Fruit fly (Drosophila melanogaster) S2 (cell line): ENCODE measurements around the gene mTerf5.

Experiments used
- CG8478 ChIP-seq: fragments of >200 bp; optimal IDR thresholded peaks from 2 replicates; lab custom pipeline; 2018
- CTCF ChIP-seq, 2 experiments: fragments of >200 bp; optimal IDR thresholded peaks; 2 replicates each; lab custom pipeline; 2018

Gene mTerf5

DNA sequence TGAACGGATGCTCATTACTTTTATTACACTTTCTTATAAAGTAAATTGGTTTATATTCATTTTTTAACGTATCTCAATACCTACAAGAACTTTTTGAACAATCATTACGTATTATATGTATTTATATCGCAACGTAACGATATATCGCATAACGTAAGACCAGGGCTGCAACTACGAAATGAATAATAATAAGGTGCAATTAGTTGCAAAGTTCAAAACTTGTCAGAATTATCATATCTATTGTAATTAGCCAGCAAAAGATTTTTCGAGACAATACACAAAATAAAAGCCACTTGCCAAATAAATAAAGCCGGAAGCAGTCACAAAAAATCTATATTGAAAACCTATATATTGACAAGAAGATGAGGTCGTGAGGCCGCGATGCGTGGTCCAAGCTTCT, 8.2 kb downstream of the mTerf5 start:
- no peak for TF ChIP-seq CG8478 (lab: Kevin White, UChicago)
- no peak for TF ChIP-seq CTCF (optimal IDR thresholded peaks at IDR 0.05; lab: Kevin White, UChicago)

DNA sequence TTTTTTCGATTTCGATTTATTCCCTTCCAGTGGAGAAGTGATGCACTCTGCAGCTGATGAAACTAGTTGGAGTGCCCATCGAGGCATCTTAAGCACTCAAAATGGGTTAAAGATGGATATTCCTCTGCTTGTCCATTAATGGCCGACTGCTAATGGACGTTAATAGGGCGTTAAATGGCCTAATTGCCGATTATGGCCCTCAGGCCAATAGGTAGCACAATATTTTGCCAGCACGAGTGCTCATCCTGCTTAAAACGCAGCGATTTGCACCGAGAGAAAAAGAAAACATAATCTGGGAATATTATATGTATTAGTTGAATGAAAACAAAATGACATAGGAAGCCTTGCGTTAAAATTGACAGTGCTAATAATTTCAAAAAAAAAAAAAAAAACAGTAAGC, 15.0 kb downstream of the mTerf5 start, which contains the start of gene CG44158:
Gene CG44158, plus strand, starts transcription at position 301 of the 400 bp plus-strand sequence.
- TF ChIP-seq CTCF (optimal IDR thresholded peaks at IDR 0.05; lab: Kevin White, UChicago) (no peak), CG8478 (lab: Kevin White, UChicago) (no peak)

DNA sequence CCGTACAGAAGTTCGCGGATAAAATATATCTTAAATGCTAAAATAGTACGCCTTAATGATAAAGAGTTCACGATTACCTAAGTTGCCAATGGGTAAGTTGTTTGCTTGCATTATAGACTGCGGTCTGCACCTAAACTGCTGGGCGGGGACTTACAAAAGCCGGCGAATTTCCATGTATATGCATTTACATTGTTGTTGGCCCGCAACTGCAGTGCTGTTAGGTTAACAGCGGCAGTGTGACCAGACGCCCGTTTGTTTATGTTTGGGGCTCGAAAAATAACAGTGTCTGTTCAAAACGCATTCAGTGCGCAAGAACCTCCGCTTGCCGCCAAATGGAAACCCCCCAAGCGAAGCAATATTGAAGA, 23.6 kb downstream of the mTerf5 start:
- TF ChIP-seq CG8478 (lab: Kevin White, UChicago), result no peak
- TF ChIP-seq CTCF (optimal IDR thresholded peaks at IDR 0.05; lab: Kevin White, UChicago), result no peak

DNA sequence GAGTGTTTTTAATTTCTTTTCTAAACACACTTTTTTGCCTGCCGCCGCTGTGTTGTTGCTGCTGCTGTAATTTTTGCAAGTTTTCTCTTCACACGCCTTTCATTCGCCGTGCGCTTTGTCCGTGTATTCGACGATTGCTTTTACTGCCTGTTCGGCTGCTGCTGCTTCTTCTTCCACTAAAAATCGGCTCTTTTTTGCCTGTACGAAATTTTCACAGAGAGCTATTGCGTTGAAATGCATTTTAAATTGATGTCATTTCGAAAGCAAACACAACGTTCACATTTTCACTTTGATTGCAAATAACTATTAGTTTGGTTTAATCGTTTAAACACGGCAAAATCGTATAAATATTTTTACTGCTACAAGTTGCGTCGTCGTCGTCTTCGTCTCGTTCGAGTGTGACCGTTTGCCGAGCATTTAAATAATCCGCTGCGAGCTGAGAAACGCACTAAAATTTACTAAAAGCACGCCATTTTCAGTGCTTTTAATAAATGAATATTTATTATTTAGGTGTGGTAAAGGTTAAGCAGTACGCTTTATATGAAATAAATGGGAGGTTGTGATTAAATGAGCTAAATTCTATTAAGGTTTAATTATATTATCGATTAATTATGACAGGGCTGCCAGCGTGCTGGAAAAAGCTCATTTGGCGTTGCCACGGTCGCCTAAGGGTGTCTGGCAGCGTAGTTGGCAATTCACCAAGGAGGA, 24.2 kb downstream of the mTerf5 start, which contains the start of the genes Ssdp and CG7985:
Gene Ssdp, minus strand, starts transcription at position 419 of the 708 bp plus-strand sequence.
Gene CG7985, plus strand, starts transcription at position 681 of the 708 bp plus-strand sequence.
- no peak for TF ChIP-seq CG8478 (lab: Kevin White, UChicago)
- no peak for TF ChIP-seq CTCF (optimal IDR thresholded peaks at IDR 0.05; lab: Kevin White, UChicago)

DNA sequence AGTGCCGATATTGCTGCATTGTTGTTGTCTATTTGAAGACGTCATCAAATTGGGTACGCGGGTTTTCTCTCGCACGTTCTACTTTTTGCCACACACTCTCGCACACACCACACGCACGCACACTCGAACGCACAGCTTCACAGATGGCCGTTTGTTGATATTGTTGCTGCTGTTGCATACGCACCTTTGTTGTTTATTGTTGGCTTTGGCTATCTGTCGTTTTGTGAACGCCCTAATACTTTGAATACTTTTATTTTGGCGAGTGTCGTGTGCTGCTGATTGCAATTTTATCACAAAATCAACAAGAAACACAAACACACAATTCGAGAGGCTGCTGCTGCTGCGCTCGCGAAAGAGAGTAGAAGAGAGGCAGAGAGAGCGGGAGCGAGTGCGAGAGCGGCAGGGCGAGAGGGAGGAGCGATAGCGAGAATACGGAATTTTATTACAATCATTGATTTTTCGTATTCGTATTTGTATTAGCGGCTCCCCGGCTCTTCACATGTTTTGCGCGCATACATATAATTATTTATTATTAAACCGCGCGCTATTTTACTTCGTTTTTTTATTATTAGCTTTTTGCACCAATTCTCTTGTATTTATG, 24.9 kb downstream of the mTerf5 start:
- TF ChIP-seq CTCF (optimal IDR thresholded peaks at IDR 0.05; lab: Kevin White, UChicago) (no peak), CG8478 (lab: Kevin White, UChicago) (no peak)

DNA sequence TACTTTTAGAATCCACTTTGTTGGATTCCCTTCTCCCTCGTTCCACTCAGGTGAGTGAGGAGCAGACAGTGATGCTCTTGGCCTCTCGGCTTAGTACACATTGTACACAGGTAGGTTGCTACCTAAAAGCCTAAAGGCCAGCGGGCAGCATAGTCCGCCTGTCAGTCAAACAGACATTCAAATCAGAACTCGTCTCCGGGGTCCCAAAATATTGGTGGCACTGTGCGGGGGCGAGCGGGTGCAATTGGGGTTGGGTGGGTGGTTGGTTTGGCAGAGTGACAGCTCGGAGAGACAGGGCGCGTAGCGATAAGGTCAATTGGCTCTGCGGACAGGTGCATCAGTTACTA, 25.7 kb downstream of the mTerf5 start:
- TF ChIP-seq CTCF (optimal IDR thresholded peaks at IDR 0.05; lab: Kevin White, UChicago) (no peak), CG8478 (lab: Kevin White, UChicago) (no peak)

DNA sequence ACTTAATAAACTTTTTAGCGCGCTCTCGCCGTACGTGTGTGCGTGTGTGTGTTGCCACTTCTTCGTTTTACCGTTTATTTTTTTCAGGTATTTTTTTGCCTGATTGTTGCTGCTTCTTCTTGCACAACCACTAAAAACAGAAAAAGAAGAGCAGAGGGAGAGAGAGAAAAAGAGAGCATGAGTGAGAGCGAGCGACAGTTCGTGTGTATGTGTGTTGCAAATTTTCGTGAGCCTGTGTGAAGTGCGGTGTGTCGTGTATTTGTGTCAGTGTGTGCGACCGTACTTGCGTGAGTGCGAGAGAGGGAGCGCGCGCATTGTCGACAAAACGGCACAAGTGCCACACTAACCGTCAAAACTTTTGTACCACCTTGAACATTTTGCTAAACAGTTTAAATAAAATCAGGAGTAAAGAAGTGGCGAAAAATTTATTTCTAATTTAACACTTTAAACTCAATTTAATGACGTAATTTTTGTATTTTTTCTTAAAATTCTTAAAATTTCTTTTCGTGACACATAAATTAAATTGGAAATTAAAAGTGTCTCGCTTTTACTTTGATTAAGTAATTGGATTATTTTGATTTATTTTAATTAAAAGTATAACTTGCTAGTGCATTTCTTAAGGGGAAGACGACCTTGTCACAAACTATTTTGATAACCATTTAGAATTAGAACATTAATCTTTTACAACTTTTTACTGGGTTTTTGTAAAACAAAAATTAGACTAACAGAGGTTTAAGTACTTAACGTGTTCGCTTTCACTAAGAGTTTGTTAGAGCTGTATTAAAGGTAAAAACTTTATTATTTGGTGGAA, 26.3 kb downstream of the mTerf5 start:
- TF ChIP-seq CTCF (optimal IDR thresholded peaks at IDR 0.05; lab: Kevin White, UChicago), result no peak

DNA sequence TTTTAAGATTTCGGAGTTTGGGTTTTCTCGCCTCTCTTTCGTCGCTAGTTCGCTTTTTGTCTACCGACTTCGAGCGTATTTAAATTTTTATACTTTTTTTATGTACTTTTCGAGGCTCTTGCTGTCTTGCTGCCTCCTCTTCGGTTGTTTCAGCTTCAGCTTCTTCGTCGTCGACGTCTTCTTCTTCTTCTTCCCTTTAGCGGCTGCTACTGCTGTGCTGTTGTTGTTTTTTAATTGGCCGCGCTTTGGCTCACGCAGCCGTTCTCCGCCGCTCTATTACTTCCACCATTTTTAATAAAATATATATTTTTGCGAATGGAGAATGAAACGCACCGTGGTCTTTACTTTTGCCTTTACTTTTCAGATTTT, 26.9 kb downstream of the mTerf5 start:
- TF ChIP-seq CTCF (optimal IDR thresholded peaks at IDR 0.05; lab: Kevin White, UChicago), result no peak
- no peak for TF ChIP-seq CG8478 (lab: Kevin White, UChicago)

DNA sequence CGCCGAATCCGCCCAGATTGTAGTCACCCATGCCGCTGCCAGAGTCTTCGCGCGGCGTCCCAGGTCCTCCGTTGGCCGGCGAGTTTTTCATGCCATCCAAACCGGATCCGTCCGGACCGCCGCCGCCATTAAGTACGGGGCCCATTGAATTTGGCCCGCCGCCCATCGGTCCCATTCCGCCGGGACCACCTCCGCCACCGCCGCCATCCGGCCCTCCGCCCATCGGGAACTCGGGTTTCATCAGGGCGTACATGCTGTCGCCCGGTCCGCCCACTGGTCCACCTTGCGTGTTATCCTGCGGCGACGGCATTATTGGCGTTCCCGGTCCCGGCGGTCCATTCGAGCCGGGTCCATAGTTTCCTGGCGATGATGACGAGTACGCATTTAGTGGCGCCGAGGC, 28.2 kb downstream of the mTerf5 start:
- TF ChIP-seq CG8478 (lab: Kevin White, UChicago) (no peak), CTCF (optimal IDR thresholded peaks at IDR 0.05; lab: Kevin White, UChicago) (no peak)

DNA sequence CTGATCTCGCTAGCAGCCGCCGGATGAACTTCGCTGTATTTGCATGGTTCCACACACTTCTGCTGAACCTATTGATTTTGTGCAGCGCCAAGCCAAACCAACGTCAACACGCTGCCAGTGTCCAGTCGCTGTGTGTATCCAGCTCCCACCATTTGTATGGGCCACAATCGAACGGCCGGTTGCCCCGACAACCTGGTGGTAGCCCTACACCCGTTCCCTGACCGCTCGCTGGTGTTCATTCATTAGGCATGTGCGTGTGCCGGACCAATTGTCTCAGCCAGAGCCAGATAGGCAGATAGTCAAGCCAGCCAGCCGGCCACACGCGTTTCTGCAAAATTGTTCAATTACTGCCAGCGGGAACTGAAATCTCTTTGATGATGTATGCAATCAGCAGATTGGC, 31.6 kb downstream of the mTerf5 start, which contains the start of gene CG14313:
Gene CG14313, minus strand, starts transcription at position 101 of the 400 bp plus-strand sequence.
- TF ChIP-seq CG8478 (lab: Kevin White, UChicago), result no peak
- TF ChIP-seq CTCF (optimal IDR thresholded peaks at IDR 0.05; lab: Kevin White, UChicago), result no peak

DNA sequence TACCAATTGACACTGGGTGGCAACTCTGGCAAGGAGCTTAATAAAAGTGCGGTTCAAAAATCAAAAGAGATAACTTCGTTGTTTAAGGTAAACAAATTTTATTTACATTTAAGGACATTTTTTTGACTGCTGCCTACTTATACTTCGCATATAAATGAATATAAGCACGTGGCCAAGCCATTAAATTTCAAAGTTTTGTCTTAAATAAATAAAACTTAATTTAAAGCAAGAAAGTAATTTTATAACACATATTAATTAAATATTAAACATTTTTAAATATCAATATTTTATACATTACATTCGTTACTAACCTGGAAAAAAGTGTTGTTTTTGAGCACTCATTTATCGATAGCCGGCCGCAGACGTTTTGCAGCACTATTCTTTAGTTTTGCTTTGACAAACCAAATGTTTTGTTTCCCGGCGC, 34.8 kb downstream of the mTerf5 start, which contains the start of the genes CG12321 and MED17:
Gene CG12321, minus strand, starts transcription at position 6 of the 424 bp plus-strand sequence.
Gene MED17, plus strand, starts transcription at position 371 of the 424 bp plus-strand sequence.
- no peak for TF ChIP-seq CTCF (optimal IDR thresholded peaks at IDR 0.05; lab: Kevin White, UChicago)
- TF ChIP-seq CG8478 (lab: Kevin White, UChicago), result no peak

DNA sequence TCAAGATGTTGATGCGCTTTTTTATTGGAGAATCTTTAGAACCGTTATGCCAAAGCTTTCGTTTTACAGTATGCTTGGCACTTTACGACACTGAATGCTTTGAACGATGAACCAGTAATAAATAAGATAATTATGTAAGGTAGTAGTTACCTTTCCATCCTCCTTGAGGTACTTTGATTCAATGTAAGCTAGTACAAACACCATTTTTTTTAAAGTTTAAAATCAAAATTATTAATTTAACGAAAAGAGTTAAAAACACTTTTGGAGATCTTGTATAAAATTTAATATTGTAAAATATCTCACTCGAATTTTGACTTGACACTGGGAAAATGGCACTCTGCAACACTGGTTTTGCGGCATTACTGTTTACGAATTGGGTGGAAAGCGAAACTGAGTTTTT, 38.1 kb downstream of the mTerf5 start, which contains the start of the genes Arp5 and CG7208:
Gene Arp5, plus strand, starts transcription at position 114 of the 400 bp plus-strand sequence.
Gene CG7208, minus strand, starts transcription at position 331 of the 400 bp plus-strand sequence.
- TF ChIP-seq CG8478 (lab: Kevin White, UChicago) (no peak), CTCF (optimal IDR thresholded peaks at IDR 0.05; lab: Kevin White, UChicago) (no peak)

DNA sequence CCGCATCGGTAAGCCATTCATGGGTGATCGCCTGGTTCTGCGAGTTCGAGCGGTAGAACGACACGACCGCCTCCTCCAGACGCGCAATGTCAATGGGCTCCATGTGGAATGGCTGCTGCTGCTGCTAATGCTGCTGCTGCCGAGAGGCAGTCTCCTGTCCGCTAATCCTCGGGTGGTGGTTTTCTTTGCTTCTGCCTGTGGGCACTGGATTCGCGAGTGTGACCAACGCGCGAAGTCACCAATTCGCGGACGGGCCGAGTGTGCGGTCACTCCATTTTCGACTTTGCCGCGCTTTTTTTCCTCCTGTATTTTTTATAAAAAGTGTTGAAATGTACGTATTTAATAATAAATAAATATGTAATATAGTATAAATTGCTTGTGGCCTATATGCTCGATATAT, 40.2 kb downstream of the mTerf5 start, which contains the start of gene cdm:
Gene cdm, minus strand, starts transcription at position 236 of the 400 bp plus-strand sequence.
- no peak for TF ChIP-seq CG8478 (lab: Kevin White, UChicago)
- TF ChIP-seq CTCF (optimal IDR thresholded peaks at IDR 0.05; lab: Kevin White, UChicago), result no peak
